Fruit fly (Drosophila melanogaster): ENCODE data around the gene CG15721.
A peak's percentile ranks its signal among the peaks of the same experiment; 100 is the strongest.

Gene CG15721

dm6 chrX:12923258-12923901 lies 47.1 kb upstream of the CG15721 start (continued):
- TF ChIP-seq nerfin-1 (tag; optimal IDR thresholded peaks at IDR 0.05) (peak; percentile 14), Ssrp (tag; optimal IDR thresholded peaks at IDR 0.05) (peak; percentile 34), Meics (GFP tag; optimal IDR thresholded peaks at IDR 0.05) (peak; percentile 9), CG2678 (tag; optimal IDR thresholded peaks at IDR 0.05) (peak; percentile 52), Taf1 (GFP tag; IDR thresholded peaks at IDR 0.05) (no peak), CG2120 (GFP tag; optimal IDR thresholded peaks at IDR 0.05) (peak; percentile 13), zfh1 (GFP tag; IDR thresholded peaks at IDR 0.05) (no peak; the same call in 2 of the 3 replicates), CG14710 (tag; optimal IDR thresholded peaks at IDR 0.05) (peak; percentile 35), CG12071 (GFP tag; optimal IDR thresholded peaks at IDR 0.05) (no peak), sisA (GFP tag; IDR thresholded peaks at IDR 0.05) (no peak), klu (GFP tag; IDR thresholded peaks at IDR 0.05) (no peak), Ets97D (GFP tag; optimal IDR thresholded peaks at IDR 0.05) (no peak), Blimp-1 (GFP tag; optimal IDR thresholded peaks at IDR 0.05) (peak; percentile 57), CHES-1-like (GFP tag; optimal IDR thresholded peaks at IDR 0.05) (no peak), CG13894 (tag; optimal IDR thresholded peaks at IDR 0.05) (no peak), CG8388 (GFP tag; optimal IDR thresholded peaks at IDR 0.05) (peak; percentile 30), ind (GFP tag; optimal IDR thresholded peaks at IDR 0.05) (peak; percentile 6), row (GFP tag; IDR thresholded peaks at IDR 0.05) (peak; percentile 48), CG5245 (GFP tag; optimal IDR thresholded peaks at IDR 0.05) (no peak), tgo (GFP tag; IDR thresholded peaks at IDR 0.05) (0 out of 3 replicates have a peak, but pooled peaks have one; percentile 27), CG15601 (tag; optimal IDR thresholded peaks at IDR 0.05) (peak; percentile 7), CG7839 (tag; optimal IDR thresholded peaks at IDR 0.05) (peak; percentile 46), ewg (GFP tag; optimal IDR thresholded peaks at IDR 0.05) (peak; percentile 25), CG10209 (GFP tag; optimal IDR thresholded peaks at IDR 0.05) (peak; percentile 19), vfl (GFP tag; optimal IDR thresholded peaks at IDR 0.05) (no peak), chinmo (GFP tag; IDR thresholded peaks at IDR 0.05; ENCODE audit: partially characterized antibody) (no peak), CG18619 (GFP tag; optimal IDR thresholded peaks at IDR 0.05) (peak; percentile 0), CG14860 (GFP tag; IDR thresholded peaks at IDR 0.05; ENCODE audit: partially characterized antibody) (no peak), dm (GFP tag; optimal IDR thresholded peaks at IDR 0.05) (no peak), H2.0 (GFP tag; IDR thresholded peaks at IDR 0.05) (peak; percentile 13; the same call in 1 of the 2 replicates), CG9932 (GFP tag; IDR thresholded peaks at IDR 0.05) (no peak), chif (GFP tag; optimal IDR thresholded peaks at IDR 0.05) (peak in 1 of 2 experiments; percentile 21), seq (GFP tag; IDR thresholded peaks at IDR 0.05) (no peak), CG31365 (tag; optimal IDR thresholded peaks at IDR 0.05) (no peak), Fer1 (GFP tag; optimal IDR thresholded peaks at IDR 0.05) (no peak), CG7745 (tag; optimal IDR thresholded peaks at IDR 0.05) (no peak), D19A (tag; optimal IDR thresholded peaks at IDR 0.05) (peak; percentile 22), lab (GFP tag; optimal IDR thresholded peaks at IDR 0.05) (peak; percentile 50), CG10959 (GFP tag; IDR thresholded peaks at IDR 0.05) (0 out of 2 replicates have a peak, but pooled peaks have one; percentile 19), sc (optimal IDR thresholded peaks at IDR 0.05) (no peak), sc (GFP tag; optimal IDR thresholded peaks at IDR 0.05) (peak; percentile 9), CG12236 (GFP tag; optimal IDR thresholded peaks at IDR 0.05) (no peak), odd (GFP tag; optimal IDR thresholded peaks at IDR 0.05) (no peak), stwl (tag; optimal IDR thresholded peaks at IDR 0.05) (no peak), CG30403 (GFP tag; optimal IDR thresholded peaks at IDR 0.05) (peak; percentile 34), Dip2 (GFP tag; IDR thresholded peaks at IDR 0.05) (no peak), CG18262 (tag; optimal IDR thresholded peaks at IDR 0.05) (peak; percentile 52), CG1529 (GFP tag; optimal IDR thresholded peaks at IDR 0.05) (peak; percentile 29), sqz (GFP tag; optimal IDR thresholded peaks at IDR 0.05) (peak; percentile 72), yki (optimal IDR thresholded peaks at IDR 0.05) (no peak)
